Worm (Caenorhabditis elegans): ENCODE data around the gene C05D11.8.

DNA sequence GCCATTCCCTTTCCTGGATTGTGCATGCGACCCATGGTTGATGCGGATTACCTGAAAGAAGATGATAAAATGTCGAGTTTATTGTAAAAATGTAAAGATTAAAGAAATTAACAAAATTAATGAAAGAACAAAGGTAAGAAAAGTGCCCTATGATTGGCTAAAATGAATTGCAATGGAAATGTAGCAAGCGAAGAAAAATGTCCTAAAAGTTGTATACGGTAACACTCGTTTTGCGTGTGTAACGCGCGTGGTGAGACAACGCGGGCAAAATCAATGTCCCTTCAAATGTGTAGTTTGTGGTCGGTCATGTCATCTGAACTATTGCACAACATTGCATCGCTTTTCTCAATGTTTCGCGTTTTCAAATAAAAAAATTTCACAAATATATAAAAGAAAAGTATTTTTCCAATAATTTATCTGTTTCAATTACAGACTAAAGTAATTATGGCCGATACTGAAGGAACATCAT, 52.1 kb downstream of the C05D11.8 start, which contains the start of the genes rps-13 and nfx-1:
- peak; percentile 62 for TF ChIP-seq jun-1 (tag; optimal IDR thresholded peaks at IDR 0.05)
- TF ChIP-seq ceh-88 (GFP tag; IDR thresholded peaks at IDR 0.05) = no peak; the same call in 1 of the 2 replicates
- TF ChIP-seq F16B12.6 (tag; optimal IDR thresholded peaks at IDR 0.05) = peak; percentile 76
- peak; percentile 78 for TF ChIP-seq mep-1 (tag; optimal IDR thresholded peaks at IDR 0.05)

All from whole organism, L1 larva.